Fruit fly (Drosophila melanogaster): ENCODE data around the gene CG12084.

DNA sequence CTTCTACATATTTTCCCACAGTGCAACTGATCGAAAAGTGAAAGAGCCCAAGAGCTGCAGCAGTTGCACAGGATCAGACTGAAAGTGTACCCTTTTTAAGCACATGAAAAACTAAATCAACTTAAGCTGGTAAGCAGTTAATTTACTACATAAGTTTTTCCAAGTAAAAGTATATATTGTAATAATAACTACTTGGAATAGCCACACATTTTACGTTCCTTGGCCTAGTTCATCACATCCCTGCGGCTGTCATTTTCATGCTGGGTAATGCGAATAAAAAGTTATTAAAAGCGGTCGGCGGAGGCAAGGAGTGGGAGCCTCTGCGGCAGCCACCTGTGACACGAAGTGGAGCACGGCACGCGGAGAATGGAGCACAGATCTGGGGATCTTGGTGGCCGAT lies 45.5 kb downstream of the CG12084 start:
- TF ChIP-seq psq (GFP tag; optimal IDR thresholded peaks at IDR 0.05) (no peak), CG11247 (GFP tag; IDR thresholded peaks at IDR 0.05) (no peak), amos (GFP tag; IDR thresholded peaks at IDR 0.05; ENCODE audit: partially characterized antibody) (no peak), CG9876 (GFP tag; optimal IDR thresholded peaks at IDR 0.05) (no peak), stwl (tag; optimal IDR thresholded peaks at IDR 0.05) (no peak), Ssrp (tag; optimal IDR thresholded peaks at IDR 0.05) (no peak), hkb (optimal IDR thresholded peaks at IDR 0.05) (no peak), hkb (GFP tag; IDR thresholded peaks at IDR 0.05) (no peak)
